Worm (Caenorhabditis elegans) whole organism, L4/young adult: ENCODE measurements around the gene sre-40.

Source experiments
- W03F9.2 ChIP-seq: fragments of 150-350 bp; optimal IDR thresholded peaks from 2 replicates; lab custom pipeline; 2014; ENCODE audit warnings: missing biosample characterization, missing genetic modification characterization
- dao-5 ChIP-seq: sonication (generic microtip); optimal IDR thresholded peaks from 2 replicates; lab custom pipeline; 2016; ENCODE audit warnings: missing genotype, missing genetic modification characterization, moderate library complexity, missing compliant biosample characterization
- him-1 ChIP-seq: sonication (generic microtip); optimal IDR thresholded peaks from 2 replicates; lab custom pipeline; 2016; ENCODE audit warnings: missing genotype, missing genetic modification reagents, missing genetic modification characterization, missing compliant biosample characterization

DNA sequence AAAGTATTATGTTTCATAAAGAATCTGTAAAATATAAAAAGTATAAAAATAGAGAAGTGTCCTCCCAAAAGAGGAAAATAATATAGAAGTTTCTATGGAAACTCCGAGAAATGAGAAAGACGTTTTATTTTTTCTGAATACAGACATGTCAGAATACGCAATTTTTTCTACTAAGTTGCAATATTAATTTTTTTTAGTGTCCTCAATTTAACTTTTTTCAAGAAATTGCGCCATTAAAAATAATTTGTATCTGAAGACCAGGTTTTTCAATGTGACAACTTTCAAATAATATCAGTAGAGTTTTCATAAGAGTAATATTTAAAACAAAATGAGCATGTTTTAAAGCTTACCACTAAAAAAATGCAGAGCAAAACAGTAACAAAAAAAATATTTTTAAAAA, 16.0 kb downstream of the sre-40 start, which contains the start of gene fut-5:
- TF ChIP-seq W03F9.2 (tag; lab: Kevin White, UChicago), result no peak
- TF ChIP-seq him-1 (tag; lab: Kevin White, UChicago), result no peak
- TF ChIP-seq dao-5 (tag; lab: Kevin White, UChicago), result no peak
